Fruit fly (Drosophila melanogaster) whole organism, pupa: ENCODE data around the gene meng.

ENCODE experiments used
- CG10348 ChIP-seq: fragments of 200-800 bp; sonication (Bioruptor generic); IDR thresholded peaks from 2 replicates; pipeline ENCODE4 v1.3.6; 2022; ENCODE audit warnings: missing biosample characterization, missing genetic modification characterization
- CG13204 ChIP-seq: fragments of 200-800 bp; sonication (Bioruptor generic); optimal IDR thresholded peaks from 2 replicates; lab custom pipeline; 2018; ENCODE audit warnings: missing biosample characterization, mild to moderate bottlenecking, missing genetic modification characterization, moderate library complexity
- CG14655 ChIP-seq: fragments of 200-800 bp; sonication (Bioruptor generic); optimal IDR thresholded peaks from 3 replicates; lab custom pipeline; 2017; ENCODE audit warnings: mild to moderate bottlenecking, missing biosample characterization, missing genetic modification reagents, missing genetic modification characterization
- CG15710 ChIP-seq: fragments of 200-800 bp; sonication (Bioruptor generic); optimal IDR thresholded peaks from 2 replicates; lab custom pipeline; 2018; ENCODE audit warnings: missing biosample characterization, mild to moderate bottlenecking, missing genetic modification characterization, moderate library complexity
- CG32121 ChIP-seq: fragments of 200-800 bp; sonication (Bioruptor generic); IDR thresholded peaks from 2 replicates; pipeline ENCODE4 v1.3.6; 2022; ENCODE audit warnings: missing biosample characterization, missing genetic modification characterization
- CG34367 ChIP-seq: fragments of 200-800 bp; sonication (Bioruptor generic); optimal IDR thresholded peaks from 2 replicates; lab custom pipeline; 2018; ENCODE audit warnings: missing biosample characterization, mild to moderate bottlenecking, missing genetic modification characterization
- CG8159 ChIP-seq: fragments of 200-800 bp; sonication (Bioruptor generic); optimal IDR thresholded peaks from 3 replicates; lab custom pipeline; 2018; ENCODE audit warnings: missing biosample characterization, mild to moderate bottlenecking, missing genetic modification characterization, moderate library complexity
- EcR ChIP-seq: fragments of 200-800 bp; sonication (Bioruptor generic); optimal IDR thresholded peaks from 3 replicates; lab custom pipeline; 2019; ENCODE audit warnings: missing biosample characterization, missing genetic modification characterization, mild to moderate bottlenecking, moderate library complexity, missing genetic modification reagents
- Ets98B ChIP-seq: fragments of 200-800 bp; sonication (Bioruptor generic); IDR thresholded peaks from 2 replicates; pipeline ENCODE4 v1.3.6; 2022; ENCODE audit warnings: missing biosample characterization, missing genetic modification characterization
- Pif1A ChIP-seq: fragments of 200-800 bp; sonication (Bioruptor generic); optimal IDR thresholded peaks from 3 replicates; lab custom pipeline; 2016; ENCODE audit warnings: missing biosample characterization, missing genetic modification characterization
- Snoo ChIP-seq: fragments of 200-800 bp; sonication (Bioruptor generic); optimal IDR thresholded peaks from 3 replicates; lab custom pipeline; 2017; ENCODE audit warnings: missing biosample characterization, mild to moderate bottlenecking, missing genetic modification characterization, inconsistent platforms

- no peak for TF ChIP-seq Ets98B (GFP tag; lab: Robert Waterston, UW)
- TF ChIP-seq CG10348 (GFP tag; lab: Robert Waterston, UW): no peak
- no peak for TF ChIP-seq Snoo (tag; lab: Kevin White, UChicago)
- TF ChIP-seq CG8159 (tag; lab: Kevin White, UChicago): no peak
- no peak for TF ChIP-seq CG15710 (tag; lab: Kevin White, UChicago)
- no peak for TF ChIP-seq CG34367 (tag; lab: Kevin White, UChicago)
- no peak for TF ChIP-seq CG14655 (GFP tag; lab: Kevin White, UChicago)
- TF ChIP-seq CG32121: no peak
- no peak for TF ChIP-seq CG13204 (GFP tag; lab: Kevin White, UChicago)
- TF ChIP-seq Pif1A (GFP tag; lab: Kevin White, UChicago): no peak
- TF ChIP-seq EcR (GFP tag; lab: Kevin White, UChicago): no peak
Observed at dm6 chr2L:6797408-6797807, 55.1 kb downstream of the meng start.
